Worm (Caenorhabditis elegans): ENCODE measurements around the gene fbxa-79.
A peak's percentile ranks its signal among the peaks of the same experiment; 100 is the strongest.

fbxa-79 gene

DNA sequence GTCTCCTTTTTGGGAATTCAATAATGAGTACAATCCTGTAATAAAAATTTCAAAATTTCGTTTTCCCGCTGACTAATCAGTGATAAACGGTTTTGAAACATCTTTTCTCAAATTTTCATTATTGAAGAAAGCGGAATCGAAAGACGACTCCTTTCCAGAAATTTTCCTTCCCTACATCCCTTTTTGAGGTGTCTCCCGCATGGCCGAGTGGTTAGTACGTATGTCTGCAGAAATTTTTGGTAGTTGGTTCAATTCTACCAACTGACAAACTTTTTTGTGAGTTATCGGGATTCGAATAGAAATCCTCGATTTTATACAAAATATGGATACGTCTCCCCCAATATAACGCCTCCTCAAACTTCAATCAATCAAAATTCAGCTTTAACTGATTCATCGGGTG, 46.4 kb upstream of the fbxa-79 start:
- 0 out of 2 replicates have a peak, but pooled peaks have one; percentile 59 for TF ChIP-seq lim-7 (GFP tag; IDR thresholded peaks at IDR 0.05)
- no peak for TF ChIP-seq rbr-2 (tag; optimal IDR thresholded peaks at IDR 0.05)

DNA sequence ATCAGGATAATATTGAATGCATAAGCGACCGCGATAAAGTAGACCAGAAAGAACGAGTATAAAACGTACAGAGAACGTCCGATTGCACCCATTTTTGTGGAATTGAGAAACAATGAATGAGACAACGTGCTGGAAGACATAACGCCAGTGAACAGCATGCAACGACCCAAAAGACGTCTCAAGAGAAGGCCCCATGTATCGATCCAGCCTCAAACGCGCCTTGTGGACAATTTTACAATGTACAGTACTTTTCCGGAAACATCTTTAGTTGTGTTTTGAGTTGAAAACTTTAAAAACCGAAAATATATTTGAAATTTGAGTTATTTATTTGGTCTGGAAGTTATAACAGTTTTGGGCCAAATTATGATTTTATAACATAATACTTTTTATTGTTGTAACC, 42.7 kb upstream of the fbxa-79 start, which contains the start of gene Y82E9BL.3:
Gene Y82E9BL.3 (minus strand): TSS at position 101 of the 400 bp plus-strand sequence.
- TF ChIP-seq nhr-48 (tag; optimal IDR thresholded peaks at IDR 0.05) = no peak
- no peak for TF ChIP-seq pha-4 (GFP tag; IDR thresholded peaks at IDR 0.05)
- TF ChIP-seq pha-4 (tag; optimal IDR thresholded peaks at IDR 0.05) = no peak
- TF ChIP-seq php-3 (GFP tag; IDR thresholded peaks at IDR 0.05) = no peak
- no peak for TF ChIP-seq ceh-28 (tag; optimal IDR thresholded peaks at IDR 0.05)
- no peak for TF ChIP-seq ces-1 (GFP tag; optimal IDR thresholded peaks at IDR 0.05)
- TF ChIP-seq set-16 (GFP tag; IDR thresholded peaks at IDR 0.05) = no peak
- TF ChIP-seq fos-1 (tag; optimal IDR thresholded peaks at IDR 0.05) = no peak
- no peak for TF ChIP-seq lin-13 (GFP tag; optimal IDR thresholded peaks at IDR 0.05)
- TF ChIP-seq ZK337.2 (GFP tag; IDR thresholded peaks at IDR 0.05) = no peak
- no peak for TF ChIP-seq F37D6.2 (tag; optimal IDR thresholded peaks at IDR 0.05)
- no peak for TF ChIP-seq madf-9 (GFP tag; conservative IDR thresholded peaks at IDR 0.05)
- no peak for TF ChIP-seq F44E2.7 (GFP tag; IDR thresholded peaks at IDR 0.05)

DNA sequence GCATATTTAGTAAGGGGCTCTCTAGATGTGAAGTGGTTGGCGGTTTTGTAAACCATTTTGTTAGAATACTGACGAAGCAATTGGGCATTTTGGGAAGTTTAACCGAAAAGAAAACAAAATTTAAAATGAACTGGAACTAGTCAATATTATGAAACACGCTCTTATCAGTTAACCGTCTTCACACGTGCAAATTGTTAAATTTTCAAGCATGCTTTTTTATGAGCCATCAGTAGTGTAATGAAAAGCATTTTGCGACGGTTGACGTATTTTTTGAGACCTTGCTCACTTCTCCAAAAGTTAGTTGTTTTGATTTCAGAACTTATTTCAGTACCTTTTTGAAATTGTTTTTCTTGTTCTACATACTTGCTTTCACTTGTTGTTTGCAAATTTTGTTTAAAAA, 41.2 kb upstream of the fbxa-79 start, which contains the start of gene fbxa-25:
Gene fbxa-25 (minus strand): TSS at position 138 of the 400 bp plus-strand sequence.
- TF ChIP-seq lin-38 (GFP tag; IDR thresholded peaks at IDR 0.05) = no peak
- TF ChIP-seq unc-39 (tag; optimal IDR thresholded peaks at IDR 0.05) = no peak
- no peak for TF ChIP-seq mes-2 (tag; optimal IDR thresholded peaks at IDR 0.05; ENCODE audit: poor library complexity, severe bottlenecking)
- TF ChIP-seq nhr-28 (tag; optimal IDR thresholded peaks at IDR 0.05) = peak; percentile 34
- no peak for TF ChIP-seq ces-1 (GFP tag; optimal IDR thresholded peaks at IDR 0.05)
- no peak for TF ChIP-seq nhr-102 (tag; optimal IDR thresholded peaks at IDR 0.05)
- TF ChIP-seq Y105C5A.15 (GFP tag; IDR thresholded peaks at IDR 0.05) = no peak
- TF ChIP-seq lin-39 (tag; optimal IDR thresholded peaks at IDR 0.05) = no peak
- no peak for TF ChIP-seq ceh-32 (tag; optimal IDR thresholded peaks at IDR 0.05; ENCODE audit: poor library complexity)
- TF ChIP-seq F26F4.8 (GFP tag; conservative IDR thresholded peaks at IDR 0.05) = no peak
- TF ChIP-seq ctbp-1 (GFP tag; IDR thresholded peaks at IDR 0.05) = no peak
- no peak for TF ChIP-seq madf-5 (GFP tag; IDR thresholded peaks at IDR 0.05)
- no peak for TF ChIP-seq lin-15B (tag; optimal IDR thresholded peaks at IDR 0.05)
- no peak for TF ChIP-seq zfp-2 (tag; optimal IDR thresholded peaks at IDR 0.05)
- peak; percentile 64 for TF ChIP-seq pqm-1 (tag; optimal IDR thresholded peaks at IDR 0.05)
- TF ChIP-seq Y48G9A.11 (GFP tag; IDR thresholded peaks at IDR 0.05) = no peak
- TF ChIP-seq mdl-1 (tag; optimal IDR thresholded peaks at IDR 0.05) = peak in 1 of 2 experiments; percentile 31
- TF ChIP-seq lir-3 (tag; optimal IDR thresholded peaks at IDR 0.05) = no peak
- no peak for TF ChIP-seq attf-4 (tag; optimal IDR thresholded peaks at IDR 0.05)
- no peak for TF ChIP-seq snpc-1.2 (GFP tag; IDR thresholded peaks at IDR 0.05)
- TF ChIP-seq hif-1 (tag; optimal IDR thresholded peaks at IDR 0.05) = peak in 1 of 2 experiments; percentile 20
- TF ChIP-seq duxl-1 (tag; optimal IDR thresholded peaks at IDR 0.05; ENCODE audit: poor library complexity) = no peak
- TF ChIP-seq daf-16 (GFP tag; optimal IDR thresholded peaks at IDR 0.05) = no peak
- TF ChIP-seq daf-16 (tag; optimal IDR thresholded peaks at IDR 0.05) = peak; percentile 29
- peak; percentile 30 for TF ChIP-seq mxl-3 (GFP tag; optimal IDR thresholded peaks at IDR 0.05)
- no peak for TF ChIP-seq D1046.2 (GFP tag; IDR thresholded peaks at IDR 0.05)
- TF ChIP-seq R02D3.7 (tag; optimal IDR thresholded peaks at IDR 0.05) = no peak
- TF ChIP-seq php-3 (GFP tag; IDR thresholded peaks at IDR 0.05) = 0 out of 2 replicates have a peak, but pooled peaks have one; percentile 48
